Worm (Caenorhabditis elegans) whole organism, late embryonic: Measurements from ENCODE around the gene lin-18.

Experiments
- K02D7.2 ChIP-seq: sonication (generic microtip); optimal IDR thresholded peaks from 2 replicates; lab custom pipeline; 2017; ENCODE audit warnings: mild to moderate bottlenecking, missing genetic modification characterization, missing compliant biosample characterization
- ama-1 ChIP-seq: fragments of 150-350 bp; optimal IDR thresholded peaks from 2 replicates; lab custom pipeline; 2014
- ceh-34 ChIP-seq: sonication (generic microtip); optimal IDR thresholded peaks from 2 replicates; lab custom pipeline; 2016; ENCODE audit warnings: mild to moderate bottlenecking, missing genetic modification characterization, missing compliant biosample characterization
- ceh-48 ChIP-seq: sonication (generic microtip); optimal IDR thresholded peaks from 2 replicates; lab custom pipeline; 2016; ENCODE audit warnings: missing genetic modification characterization, inconsistent platforms, missing compliant biosample characterization
- elt-2 ChIP-seq: sonication (generic microtip); optimal IDR thresholded peaks from 2 replicates; lab custom pipeline; 2016; ENCODE audit warnings: missing genetic modification reagents, missing genetic modification characterization, missing compliant biosample characterization
- fax-1 ChIP-seq: sonication (generic microtip); optimal IDR thresholded peaks from 2 replicates; lab custom pipeline; 2016; ENCODE audit warnings: missing genotype, missing genetic modification characterization, missing compliant biosample characterization
- mec-3 ChIP-seq: sonication (generic microtip); optimal IDR thresholded peaks from 2 replicates; lab custom pipeline; 2016; ENCODE audit warnings: borderline replicate concordance, missing genetic modification characterization, missing compliant biosample characterization
- nfya-1 ChIP-seq: sonication (generic microtip); optimal IDR thresholded peaks from 2 replicates; lab custom pipeline; 2017; ENCODE audit warnings: missing genetic modification characterization, mild to moderate bottlenecking, missing compliant biosample characterization, antibody characterized with exemption, moderate library complexity
- nhr-11 ChIP-seq: fragments of 150-350 bp; optimal IDR thresholded peaks from 2 replicates; lab custom pipeline; 2014; ENCODE audit warnings: missing biosample characterization, missing genetic modification characterization
- pag-3 ChIP-seq: sonication (generic microtip); optimal IDR thresholded peaks from 2 replicates; lab custom pipeline; 2016; ENCODE audit warnings: missing compliant biosample characterization, missing genetic modification characterization, borderline replicate concordance
- pax-1 ChIP-seq: fragments of 150-350 bp; optimal IDR thresholded peaks from 2 replicates; lab custom pipeline; 2014; ENCODE audit warnings: missing biosample characterization, missing genetic modification characterization
- pha-4 ChIP-seq: fragments of 150-350 bp; optimal IDR thresholded peaks from 2 replicates; lab custom pipeline; 2018; ENCODE audit warnings: missing biosample characterization, missing genetic modification reagents, missing genetic modification characterization
- pros-1 ChIP-seq: fragments of 150-350 bp; optimal IDR thresholded peaks from 2 replicates; lab custom pipeline; 2014; ENCODE audit warnings: missing biosample characterization, missing genetic modification reagents, missing genetic modification characterization
- tbx-2 ChIP-seq: sonication (generic microtip); optimal IDR thresholded peaks from 2 replicates; lab custom pipeline; 2016; ENCODE audit warnings: missing genetic modification characterization, missing compliant biosample characterization

- TF ChIP-seq K02D7.2 (tag; lab: Kevin White, UChicago) (no peak), ceh-34 (tag; lab: Kevin White, UChicago) (no peak), ceh-48 (tag; lab: Kevin White, UChicago) (no peak), mec-3 (tag; lab: Kevin White, UChicago) (no peak), pag-3 (no peak), nhr-11 (tag; lab: Kevin White, UChicago) (no peak), pros-1 (tag; lab: Kevin White, UChicago) (no peak), fax-1 (tag; lab: Kevin White, UChicago) (no peak), elt-2 (tag; lab: Kevin White, UChicago) (no peak), pha-4 (tag; lab: Kevin White, UChicago) (no peak), ama-1 (lab: Kevin White, UChicago) (no peak), pax-1 (tag; lab: Kevin White, UChicago) (no peak), tbx-2 (tag; lab: Kevin White, UChicago) (no peak), nfya-1 (tag; lab: Kevin White, UChicago) (no peak)
Measured at ce11 chrX:3925776-3926175, 32.6 kb upstream of the lin-18 start, which contains the start of gene T22B2.1.
